Worm (Caenorhabditis elegans) whole organism, L2 larva: ENCODE measurements around the gene cwf-19L2.
A peak's percentile ranks its signal among the peaks of the same experiment; 100 is the strongest.

Experiments
- C34F6.9 ChIP-seq: fragments of 150-350 bp; optimal IDR thresholded peaks from 2 replicates; lab custom pipeline; 2014; ENCODE audit warnings: missing biosample characterization, missing genetic modification characterization
- F13H6.1 ChIP-seq: sonication (generic microtip); optimal IDR thresholded peaks from 2 replicates; lab custom pipeline; 2016; ENCODE audit warnings: missing genetic modification characterization, missing compliant biosample characterization
- Y55F3AM.14 ChIP-seq: fragments of 200-800 bp; sonication (Bioruptor generic); optimal IDR thresholded peaks from 2 replicates; lab custom pipeline; 2018; ENCODE audit warnings: mild to moderate bottlenecking, missing genetic modification characterization, missing compliant biosample characterization
- ZK546.5 ChIP-seq: sonication (generic microtip); optimal IDR thresholded peaks from 2 replicates; lab custom pipeline; 2017; ENCODE audit warnings: missing biosample characterization, missing genetic modification characterization
- aly-2 ChIP-seq: fragments of 150-350 bp; optimal IDR thresholded peaks from 2 replicates; lab custom pipeline; 2014; ENCODE audit warnings: missing biosample characterization, missing genetic modification characterization
- ama-1 ChIP-seq: fragments of 150-350 bp; optimal IDR thresholded peaks from 2 replicates; lab custom pipeline; 2018; ENCODE audit warnings: inconsistent platforms
- blmp-1 ChIP-seq: sonication (generic microtip); optimal IDR thresholded peaks from 2 replicates; lab custom pipeline; 2017; ENCODE audit warnings: missing genetic modification characterization, mild to moderate bottlenecking, missing compliant biosample characterization, antibody characterized with exemption, moderate library complexity; ENCODE audit not compliant: insufficient read depth
- ceh-16 ChIP-seq: fragments of 150-350 bp; optimal IDR thresholded peaks from 2 replicates; lab custom pipeline; 2014; ENCODE audit warnings: missing biosample characterization, missing genetic modification characterization
- ceh-82 ChIP-seq: fragments of 150-350 bp; optimal IDR thresholded peaks from 2 replicates; lab custom pipeline; 2014; ENCODE audit warnings: missing biosample characterization, missing genetic modification characterization
- crh-2 ChIP-seq: sonication (generic microtip); optimal IDR thresholded peaks from 2 replicates; lab custom pipeline; 2017; ENCODE audit warnings: missing biosample characterization, missing genetic modification characterization
- elt-1 ChIP-seq: fragments of 150-350 bp; optimal IDR thresholded peaks from 2 replicates; lab custom pipeline; 2014; ENCODE audit warnings: missing biosample characterization, missing genetic modification characterization
- fos-1 ChIP-seq: fragments of 150-350 bp; optimal IDR thresholded peaks from 2 replicates; lab custom pipeline; 2014; ENCODE audit warnings: missing biosample characterization, missing genetic modification characterization
- gmeb-1 ChIP-seq: fragments of 150-350 bp; optimal IDR thresholded peaks from 2 replicates; lab custom pipeline; 2014; ENCODE audit warnings: missing biosample characterization, missing genetic modification characterization
- lin-11 ChIP-seq: fragments of 150-350 bp; sonication (generic microtip); optimal IDR thresholded peaks from 2 replicates; lab custom pipeline; 2014; ENCODE audit warnings: missing biosample characterization, missing genetic modification characterization, inconsistent platforms, mixed read lengths
- lin-13 ChIP-seq: fragments of 150-350 bp; optimal IDR thresholded peaks from 2 replicates; lab custom pipeline; 2014; ENCODE audit warnings: missing biosample characterization, missing genetic modification reagents, missing genetic modification characterization
- lin-39 ChIP-seq: fragments of 150-350 bp; optimal IDR thresholded peaks from 2 replicates; lab custom pipeline; 2014; ENCODE audit warnings: missing biosample characterization, missing genetic modification reagents, missing genetic modification characterization
- lsy-2 ChIP-seq, 2 experiments: fragments of 150-350 bp in 1 of 2; sonication (generic microtip) in 1 of 2; optimal IDR thresholded peaks; 2 replicates each; lab custom pipeline; 2014 to 2017; ENCODE audit warnings: missing biosample characterization in 2 of 2, missing genetic modification characterization in 2 of 2
- mab-5 ChIP-seq: fragments of 150-350 bp; optimal IDR thresholded peaks from 2 replicates; lab custom pipeline; 2014; ENCODE audit warnings: missing biosample characterization, missing genetic modification characterization
- mbf-1 ChIP-seq: sonication (generic microtip); optimal IDR thresholded peaks from 2 replicates; lab custom pipeline; 2017; ENCODE audit warnings: missing biosample characterization, missing genetic modification characterization
- mdl-1 ChIP-seq, 2 experiments: fragments of 150-350 bp in 1 of 2; sonication (generic microtip) in 1 of 2; optimal IDR thresholded peaks; 2 replicates each; lab custom pipeline; 2017; ENCODE audit warnings: missing biosample characterization in 2 of 2, missing genetic modification characterization in 2 of 2
- nhr-11 ChIP-seq: fragments of 150-350 bp; optimal IDR thresholded peaks from 2 replicates; lab custom pipeline; 2014; ENCODE audit warnings: missing biosample characterization, missing genetic modification characterization
- nhr-12 ChIP-seq: fragments of 150-350 bp; optimal IDR thresholded peaks from 2 replicates; lab custom pipeline; 2014; ENCODE audit warnings: missing biosample characterization, missing genetic modification characterization
- nhr-129 ChIP-seq: fragments of 150-350 bp; optimal IDR thresholded peaks from 2 replicates; lab custom pipeline; 2014; ENCODE audit warnings: missing biosample characterization, missing genetic modification characterization
- nhr-21 ChIP-seq: fragments of 150-350 bp; optimal IDR thresholded peaks from 2 replicates; lab custom pipeline; 2014; ENCODE audit warnings: missing biosample characterization, missing genetic modification characterization
- nhr-23 ChIP-seq: fragments of 150-350 bp; optimal IDR thresholded peaks from 2 replicates; lab custom pipeline; 2014; ENCODE audit warnings: missing biosample characterization, missing genetic modification reagents, missing genetic modification characterization
- nhr-237 ChIP-seq: fragments of 150-350 bp; optimal IDR thresholded peaks from 2 replicates; lab custom pipeline; 2014; ENCODE audit warnings: missing biosample characterization, missing genetic modification characterization
- nhr-25 ChIP-seq: fragments of 150-350 bp; sonication (generic microtip); optimal IDR thresholded peaks from 3 replicates; lab custom pipeline; 2014; ENCODE audit warnings: missing biosample characterization, missing genetic modification characterization
- nhr-6 ChIP-seq: fragments of 150-350 bp; optimal IDR thresholded peaks from 2 replicates; lab custom pipeline; 2014; ENCODE audit warnings: missing biosample characterization, missing genetic modification characterization
- nhr-77 ChIP-seq: fragments of 150-350 bp; optimal IDR thresholded peaks from 2 replicates; lab custom pipeline; 2014; ENCODE audit warnings: missing biosample characterization, missing genetic modification characterization
- sem-4 ChIP-seq: fragments of 150-350 bp; optimal IDR thresholded peaks from 2 replicates; lab custom pipeline; 2014; ENCODE audit warnings: missing biosample characterization, missing genetic modification reagents, missing genetic modification characterization
- sma-3 ChIP-seq: sonication (generic microtip); optimal IDR thresholded peaks from 2 replicates; lab custom pipeline; 2016; ENCODE audit warnings: missing genetic modification reagents, missing genetic modification characterization, missing compliant biosample characterization
- sma-9 ChIP-seq, 2 experiments: fragments of 150-350 bp in 1 of 2; sonication (generic microtip) in 1 of 2; optimal IDR thresholded peaks; 2 replicates each; lab custom pipeline; 2014 to 2016; ENCODE audit warnings: missing genetic modification characterization in 2 of 2, mild to moderate bottlenecking in 1 of 2, missing biosample characterization in 1 of 2, missing compliant biosample characterization in 1 of 2, missing genetic modification reagents in 1 of 2, moderate library complexity in 1 of 2
- snpc-4 ChIP-seq: fragments of 150-350 bp; optimal IDR thresholded peaks from 2 replicates; lab custom pipeline; 2014; ENCODE audit warnings: missing biosample characterization, missing genetic modification characterization
- unc-39 ChIP-seq: fragments of 150-350 bp; optimal IDR thresholded peaks from 2 replicates; lab custom pipeline; 2014; ENCODE audit warnings: missing biosample characterization, missing genetic modification characterization
- unc-55 ChIP-seq: fragments of 150-350 bp; sonication (generic microtip); optimal IDR thresholded peaks from 3 replicates; lab custom pipeline; 2014; ENCODE audit warnings: missing biosample characterization, missing genetic modification reagents, missing genetic modification characterization
- zag-1 ChIP-seq: fragments of 150-350 bp; optimal IDR thresholded peaks from 2 replicates; lab custom pipeline; 2014; ENCODE audit warnings: missing biosample characterization, missing genetic modification characterization
- ztf-11 ChIP-seq: sonication (generic microtip); optimal IDR thresholded peaks from 2 replicates; lab custom pipeline; 2017; ENCODE audit warnings: missing biosample characterization, missing genetic modification characterization
- ztf-4 ChIP-seq: fragments of 150-350 bp; optimal IDR thresholded peaks from 2 replicates; lab custom pipeline; 2014; ENCODE audit warnings: missing biosample characterization, missing genetic modification characterization

cwf-19L2 gene

ce11 chrIII:7335220-7335619, 41.8 kb downstream of the cwf-19L2 start, which contains the start of gene F56C9.10 (continued):
- TF ChIP-seq nhr-12 (tag; lab: Kevin White, UChicago) = no peak
- TF ChIP-seq elt-1 (tag; lab: Kevin White, UChicago) = no peak
- peak; percentile 91 for TF ChIP-seq crh-2 (tag; lab: Kevin White, UChicago)
- TF ChIP-seq, all 48 proteins: peak for 28

DNA sequence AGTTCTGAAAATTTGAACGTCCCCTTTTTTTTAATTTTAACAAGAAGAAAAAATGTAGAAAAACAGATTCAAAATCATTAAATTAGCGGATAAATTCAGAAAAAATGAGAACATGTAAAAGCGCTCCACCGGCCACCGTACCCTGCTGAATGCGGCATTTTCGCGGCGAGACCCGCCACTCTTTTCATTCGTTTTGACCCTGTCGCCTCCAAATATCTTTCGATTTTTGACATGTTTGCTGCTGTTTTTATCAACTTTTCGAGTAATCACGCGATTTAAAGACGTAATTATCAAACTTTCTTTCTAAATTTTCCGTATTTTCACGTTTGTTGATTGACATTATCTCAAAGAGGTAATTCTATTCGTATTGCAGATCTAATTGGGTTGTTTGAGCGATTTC, 42.8 kb downstream of the cwf-19L2 start, which contains the start of gene gsp-2:
gsp-2 (plus strand) TSS at position 374 of the 400 bp plus-strand sequence.
- TF ChIP-seq fos-1 (peak; percentile 46), ztf-4 (tag; lab: Kevin White, UChicago) (no peak), ama-1 (lab: Kevin White, UChicago) (peak; percentile 58), ZK546.5 (tag; lab: Kevin White, UChicago) (peak; percentile 86), crh-2 (tag; lab: Kevin White, UChicago) (peak; percentile 77), blmp-1 (tag; lab: Kevin White, UChicago) (peak; percentile 22), ceh-82 (tag; lab: Kevin White, UChicago) (no peak), mdl-1 (tag; optimal IDR thresholded peaks at IDR 0.05; lab: Kevin White, UChicago) (no peak), Y55F3AM.14 (GFP tag; lab: Kevin White, UChicago) (peak; percentile 43), unc-39 (tag; lab: Kevin White, UChicago) (no peak), F13H6.1 (tag; lab: Kevin White, UChicago) (peak; percentile 23), nhr-11 (tag; lab: Kevin White, UChicago) (no peak), aly-2 (tag; lab: Kevin White, UChicago) (no peak), nhr-129 (tag; lab: Kevin White, UChicago) (peak; percentile 77), snpc-4 (tag; lab: Kevin White, UChicago) (peak; percentile 54), sem-4 (tag; lab: Kevin White, UChicago) (peak; percentile 51), ceh-16 (peak; percentile 42), nhr-77 (tag; lab: Kevin White, UChicago) (no peak), nhr-21 (tag; lab: Kevin White, UChicago) (peak; percentile 27), sma-3 (GFP tag; lab: Kevin White, UChicago) (peak; percentile 59), sma-9 (GFP tag; optimal IDR thresholded peaks at IDR 0.05; lab: Kevin White, UChicago) (peak; percentile 33), sma-9 (tag; optimal IDR thresholded peaks at IDR 0.05; lab: Kevin White, UChicago) (no peak), unc-55 (GFP tag; lab: Kevin White, UChicago) (peak; percentile 87), lsy-2 (tag; optimal IDR thresholded peaks at IDR 0.05; lab: Kevin White, UChicago) (peak; percentile 86 to 97), nhr-237 (tag; lab: Kevin White, UChicago) (no peak), lin-13 (GFP tag; lab: Kevin White, UChicago) (peak; percentile 75), nhr-23 (tag; lab: Kevin White, UChicago) (no peak), lin-11 (tag; lab: Kevin White, UChicago) (peak; percentile 87), gmeb-1 (peak; percentile 71), C34F6.9 (tag; lab: Kevin White, UChicago) (peak; percentile 81), zag-1 (no peak), nhr-25 (tag; lab: Kevin White, UChicago) (peak; percentile 29)

ce11 chrIII:7338009-7338408, 44.6 kb downstream of the cwf-19L2 start:
- TF ChIP-seq nhr-25 (tag; lab: Kevin White, UChicago) = no peak
- TF ChIP-seq sma-3 (GFP tag; lab: Kevin White, UChicago) = no peak
- no peak for TF ChIP-seq gmeb-1
- TF ChIP-seq F13H6.1 (tag; lab: Kevin White, UChicago) = no peak
- no peak for TF ChIP-seq nhr-12 (tag; lab: Kevin White, UChicago)
- TF ChIP-seq mbf-1 (tag; lab: Kevin White, UChicago) = no peak
- TF ChIP-seq ceh-82 (tag; lab: Kevin White, UChicago) = no peak
- no peak for TF ChIP-seq ztf-11 (tag; lab: Kevin White, UChicago)
- TF ChIP-seq mab-5 = no peak
- no peak for TF ChIP-seq C34F6.9 (tag; lab: Kevin White, UChicago)
- no peak for TF ChIP-seq ztf-4 (tag; lab: Kevin White, UChicago)
- no peak for TF ChIP-seq nhr-6 (tag; lab: Kevin White, UChicago)
- TF ChIP-seq snpc-4 (tag; lab: Kevin White, UChicago) = no peak
- no peak for TF ChIP-seq lin-39
- TF ChIP-seq lin-13 (GFP tag; lab: Kevin White, UChicago) = no peak
- TF ChIP-seq, all 48 proteins: peak for 0
